Worm (Caenorhabditis elegans) whole organism, young adult: Measurements from ENCODE around the gene B0244.7.

Experiments
- B0019.2 ChIP-seq: fragments of 200-800 bp; sonication (Bioruptor generic); conservative IDR thresholded peaks from 2 replicates; pipeline ENCODE4 v1.3.6; 2022; ENCODE audit warnings: missing genetic modification reagents, missing genetic modification characterization, missing compliant biosample characterization
- C06A6.2 ChIP-seq: fragments of 200-800 bp; sonication (Bioruptor generic); conservative IDR thresholded peaks from 2 replicates; pipeline ENCODE4 v1.3.6; 2022; ENCODE audit warnings: missing genetic modification characterization, missing compliant biosample characterization
- D2030.7 ChIP-seq: fragments of 200-800 bp; sonication (Bioruptor generic); IDR thresholded peaks from 2 replicates; pipeline ENCODE4 v1.3.6; 2022; ENCODE audit warnings: missing genetic modification reagents, missing genetic modification characterization, missing compliant biosample characterization
- F10E7.11 ChIP-seq: sonication (generic microtip); optimal IDR thresholded peaks from 2 replicates; lab custom pipeline; 2017; ENCODE audit warnings: mild to moderate bottlenecking, missing genetic modification characterization, moderate library complexity, missing compliant biosample characterization
- F49E8.2 ChIP-seq: sonication (generic microtip); optimal IDR thresholded peaks from 3 replicates; lab custom pipeline; 2017; ENCODE audit warnings: missing genetic modification characterization, mild to moderate bottlenecking, missing compliant biosample characterization, antibody characterized with exemption, moderate library complexity; ENCODE audit not compliant: insufficient read depth
- F55B11.4 ChIP-seq: sonication (generic microtip); optimal IDR thresholded peaks from 2 replicates; lab custom pipeline; 2016; ENCODE audit warnings: missing compliant biosample characterization, missing genetic modification characterization, borderline replicate concordance; ENCODE audit not compliant: insufficient read depth
- F57A8.1 ChIP-seq: fragments of 200-800 bp; sonication (Bioruptor generic); optimal IDR thresholded peaks from 2 replicates; lab custom pipeline; 2018; ENCODE audit warnings: mild to moderate bottlenecking, missing genetic modification characterization, moderate library complexity, missing compliant biosample characterization
- F57C9.4 ChIP-seq: sonication (generic microtip); optimal IDR thresholded peaks from 2 replicates; lab custom pipeline; 2017; ENCODE audit warnings: mild to moderate bottlenecking, missing genetic modification characterization, missing compliant biosample characterization
- K12H6.12 ChIP-seq: fragments of 200-800 bp; sonication (Bioruptor generic); optimal IDR thresholded peaks from 2 replicates; lab custom pipeline; 2018; ENCODE audit warnings: mild to moderate bottlenecking, missing genetic modification characterization, missing compliant biosample characterization
- Y53G8AR.9 ChIP-seq: fragments of 200-800 bp; sonication (Bioruptor generic); conservative IDR thresholded peaks from 2 replicates; pipeline ENCODE4 v1.3.6; 2022; ENCODE audit warnings: missing genetic modification reagents, missing genetic modification characterization, missing compliant biosample characterization
- Y67H2A.10 ChIP-seq: fragments of 200-800 bp; sonication (Bioruptor generic); conservative IDR thresholded peaks from 2 replicates; pipeline ENCODE4 v1.3.6; 2022; ENCODE audit warnings: missing genetic modification reagents, missing genetic modification characterization, missing compliant biosample characterization
- ZK185.1 ChIP-seq: sonication (generic microtip); optimal IDR thresholded peaks from 2 replicates; lab custom pipeline; 2016; ENCODE audit warnings: mild to moderate bottlenecking, missing genetic modification characterization, missing compliant biosample characterization; ENCODE audit not compliant: poor library complexity, severe bottlenecking
- aptf-2 ChIP-seq: fragments of 200-800 bp; sonication (Bioruptor generic); conservative IDR thresholded peaks from 2 replicates; pipeline ENCODE4 v1.3.6; 2022; ENCODE audit warnings: missing genetic modification reagents, missing genetic modification characterization, missing compliant biosample characterization
- aptf-3 ChIP-seq: fragments of 200-800 bp; sonication (Bioruptor generic); IDR thresholded peaks from 2 replicates; pipeline ENCODE4 v1.3.6; 2022; ENCODE audit warnings: missing genetic modification characterization, missing compliant biosample characterization
- athp-1 ChIP-seq: sonication (generic microtip); optimal IDR thresholded peaks from 2 replicates; lab custom pipeline; 2017; ENCODE audit warnings: mild to moderate bottlenecking, missing genetic modification characterization, missing compliant biosample characterization
- attf-6 ChIP-seq: fragments of 200-800 bp; sonication (Bioruptor generic); IDR thresholded peaks from 2 replicates; pipeline ENCODE4 v1.3.6; 2022; ENCODE audit warnings: missing genetic modification reagents, missing genetic modification characterization, missing compliant biosample characterization
- bed-2 ChIP-seq: fragments of 200-800 bp; sonication (Bioruptor generic); IDR thresholded peaks from 2 replicates; pipeline ENCODE4 v1.3.6; 2022; ENCODE audit warnings: missing genetic modification reagents, missing genetic modification characterization, missing compliant biosample characterization
- ccch-3 ChIP-seq: fragments of 200-800 bp; sonication (Bioruptor generic); optimal IDR thresholded peaks from 2 replicates; lab custom pipeline; 2018; ENCODE audit warnings: mild to moderate bottlenecking, missing genetic modification characterization, missing compliant biosample characterization
- ceh-100 ChIP-seq: fragments of 200-800 bp; sonication (Bioruptor generic); IDR thresholded peaks from 2 replicates; pipeline ENCODE4 v1.3.6; 2022; ENCODE audit warnings: missing genetic modification reagents, missing genetic modification characterization, missing compliant biosample characterization
- ceh-58 ChIP-seq: fragments of 200-800 bp; sonication (Bioruptor generic); IDR thresholded peaks from 2 replicates; pipeline ENCODE4 v1.3.6; 2022; ENCODE audit warnings: missing genetic modification characterization, missing compliant biosample characterization
- ceh-91 ChIP-seq: fragments of 200-800 bp; sonication (Bioruptor generic); IDR thresholded peaks from 2 replicates; pipeline ENCODE4 v1.3.6; 2022; ENCODE audit warnings: missing genetic modification reagents, missing genetic modification characterization, missing compliant biosample characterization
- dox-1 ChIP-seq: fragments of 200-800 bp; sonication (Bioruptor generic); IDR thresholded peaks from 2 replicates; pipeline ENCODE4 v1.3.6; 2022; ENCODE audit warnings: missing genetic modification reagents, missing genetic modification characterization, missing compliant biosample characterization
- dpff-1 ChIP-seq: sonication (generic microtip); optimal IDR thresholded peaks from 2 replicates; lab custom pipeline; 2017; ENCODE audit warnings: mild to moderate bottlenecking, missing genetic modification characterization, missing compliant biosample characterization
- dpl-1 ChIP-seq: fragments of 150-350 bp; optimal IDR thresholded peaks from 2 replicates; lab custom pipeline; 2014; ENCODE audit warnings: missing biosample characterization, missing genetic modification reagents, missing genetic modification characterization
- egl-18 ChIP-seq: fragments of 200-800 bp; sonication (Bioruptor generic); IDR thresholded peaks from 2 replicates; pipeline ENCODE4 v1.3.6; 2022; ENCODE audit warnings: missing genetic modification reagents, missing genetic modification characterization, missing compliant biosample characterization
- egl-44 ChIP-seq: fragments of 200-800 bp; sonication (Bioruptor generic); IDR thresholded peaks from 2 replicates; pipeline ENCODE4 v1.3.6; 2022; ENCODE audit warnings: missing genetic modification reagents, missing genetic modification characterization, missing compliant biosample characterization
- ekl-4 ChIP-seq: fragments of 200-800 bp; sonication (Bioruptor generic); IDR thresholded peaks from 2 replicates; pipeline ENCODE4 v1.3.6; 2022; ENCODE audit warnings: missing genetic modification reagents, missing genetic modification characterization, missing compliant biosample characterization
- gei-17 ChIP-seq: fragments of 200-800 bp; sonication (Bioruptor generic); optimal IDR thresholded peaks from 2 replicates; lab custom pipeline; 2018; ENCODE audit warnings: mild to moderate bottlenecking, missing genetic modification characterization, missing compliant biosample characterization
- hlh-12 ChIP-seq: sonication (generic microtip); optimal IDR thresholded peaks from 2 replicates; lab custom pipeline; 2016; ENCODE audit warnings: missing genetic modification characterization, missing compliant biosample characterization
- hmg-20 ChIP-seq: fragments of 200-800 bp; sonication (Bioruptor generic); IDR thresholded peaks from 2 replicates; pipeline ENCODE4 v1.3.6; 2022; ENCODE audit warnings: missing genetic modification reagents, missing genetic modification characterization, missing compliant biosample characterization
- lag-1 ChIP-seq: fragments of 200-800 bp; sonication (Bioruptor generic); IDR thresholded peaks from 2 replicates; pipeline ENCODE4 v1.3.6; 2022; ENCODE audit warnings: missing genetic modification reagents, missing genetic modification characterization, missing compliant biosample characterization
- madf-3 ChIP-seq: fragments of 200-800 bp; sonication (Bioruptor generic); IDR thresholded peaks from 2 replicates; pipeline ENCODE4 v1.3.6; 2022; ENCODE audit warnings: missing genetic modification reagents, missing genetic modification characterization, missing compliant biosample characterization
- madf-6 ChIP-seq: fragments of 200-800 bp; sonication (Bioruptor generic); IDR thresholded peaks from 2 replicates; pipeline ENCODE4 v1.3.6; 2022; ENCODE audit warnings: missing genetic modification reagents, missing genetic modification characterization, missing compliant biosample characterization
- madf-8 ChIP-seq: fragments of 200-800 bp; sonication (Bioruptor generic); conservative IDR thresholded peaks from 2 replicates; pipeline ENCODE4 v1.3.6; 2022; ENCODE audit warnings: missing genetic modification reagents, missing genetic modification characterization, missing compliant biosample characterization
- mes-4 ChIP-seq: sonication (generic microtip); optimal IDR thresholded peaks from 2 replicates; lab custom pipeline; 2016; ENCODE audit warnings: missing genotype, missing genetic modification characterization, missing compliant biosample characterization
- nfya-1 ChIP-seq: sonication (generic microtip); optimal IDR thresholded peaks from 2 replicates; lab custom pipeline; 2017; ENCODE audit warnings: antibody characterized with exemption, missing compliant biosample characterization, missing genetic modification characterization, borderline replicate concordance; ENCODE audit not compliant: insufficient read depth
- nfyb-1 ChIP-seq: fragments of 200-800 bp; sonication (Bioruptor generic); IDR thresholded peaks from 2 replicates; pipeline ENCODE4 v1.3.6; 2022; ENCODE audit warnings: missing genetic modification reagents, missing genetic modification characterization, missing compliant biosample characterization
- nhr-179 ChIP-seq: sonication (generic microtip); optimal IDR thresholded peaks from 2 replicates; lab custom pipeline; 2016; ENCODE audit warnings: mild to moderate bottlenecking, missing genetic modification characterization, missing compliant biosample characterization
- nhr-27 ChIP-seq: fragments of 200-800 bp; sonication (Bioruptor generic); optimal IDR thresholded peaks from 2 replicates; lab custom pipeline; 2018; ENCODE audit warnings: mild to moderate bottlenecking, missing genetic modification characterization, moderate library complexity, missing compliant biosample characterization
- nhr-90 ChIP-seq: sonication (generic microtip); optimal IDR thresholded peaks from 2 replicates; lab custom pipeline; 2016; ENCODE audit warnings: missing genotype, mild to moderate bottlenecking, missing genetic modification characterization, missing compliant biosample characterization
- rec-8 ChIP-seq, 2 experiments: sonication (generic microtip); optimal IDR thresholded peaks; 2 replicates each; lab custom pipeline; 2016; ENCODE audit warnings: mild to moderate bottlenecking in 2 of 2, missing genetic modification characterization in 2 of 2, missing genetic modification reagents in 2 of 2, missing genotype in 2 of 2, missing biosample characterization in 1 of 2, missing compliant biosample characterization in 1 of 2, moderate library complexity in 1 of 2
- repo-1 ChIP-seq: sonication (generic microtip); optimal IDR thresholded peaks from 2 replicates; lab custom pipeline; 2017; ENCODE audit warnings: mild to moderate bottlenecking, missing genetic modification characterization, missing compliant biosample characterization
- rpc-1 ChIP-seq, 2 experiments: fragments of 150-350 bp in 1 of 2; sonication (generic microtip) in 1 of 2; optimal IDR thresholded peaks; 2 replicates each; lab custom pipeline; 2014 to 2018; ENCODE audit warnings: missing biosample characterization in 1 of 2, missing genetic modification characterization in 1 of 2, missing genetic modification reagents in 1 of 2, missing genotype in 1 of 2
- sdz-38 ChIP-seq: sonication (generic microtip); optimal IDR thresholded peaks from 2 replicates; lab custom pipeline; 2016; ENCODE audit warnings: missing genotype, missing genetic modification characterization, missing compliant biosample characterization
- snpc-1.3 ChIP-seq: sonication (generic microtip); optimal IDR thresholded peaks from 2 replicates; lab custom pipeline; 2017; ENCODE audit warnings: missing genetic modification characterization, mild to moderate bottlenecking, missing compliant biosample characterization, antibody characterized with exemption, moderate library complexity, missing genotype, missing genetic modification reagents; ENCODE audit not compliant: insufficient read depth
- somi-1 ChIP-seq: fragments of 200-800 bp; sonication (Bioruptor generic); optimal IDR thresholded peaks from 2 replicates; lab custom pipeline; 2018; ENCODE audit warnings: mild to moderate bottlenecking, missing genetic modification characterization, missing compliant biosample characterization
- tbp1 ChIP-seq: fragments of 200-800 bp; sonication (Bioruptor generic); optimal IDR thresholded peaks from 2 replicates; lab custom pipeline; 2018; ENCODE audit warnings: mild to moderate bottlenecking, missing genetic modification characterization, missing compliant biosample characterization
- zfh-2 ChIP-seq: fragments of 200-800 bp; sonication (Bioruptor generic); conservative IDR thresholded peaks from 2 replicates; pipeline ENCODE4 v1.3.6; 2022; ENCODE audit warnings: missing genetic modification reagents, missing genetic modification characterization, missing compliant biosample characterization
- zim-3 ChIP-seq: sonication (generic microtip); optimal IDR thresholded peaks from 2 replicates; lab custom pipeline; 2017; ENCODE audit warnings: mild to moderate bottlenecking, missing genetic modification characterization, moderate library complexity, missing compliant biosample characterization

Gene B0244.7

ce11 chrIII:5719832-5720194 is 11.5 kb upstream of the B0244.7 start:
- TF ChIP-seq Y53G8AR.9 (GFP tag; lab: Robert Waterston, UW) (no peak), snpc-1.3 (tag; lab: Kevin White, UChicago) (peak; percentile 40), tbp1 (GFP tag; lab: Kevin White, UChicago) (peak; percentile 29), sdz-38 (no peak), ceh-100 (no peak), ZK185.1 (tag; lab: Kevin White, UChicago) (no peak), mes-4 (no peak), F57A8.1 (GFP tag; lab: Kevin White, UChicago) (no peak), Y67H2A.10 (GFP tag; lab: Robert Waterston, UW) (no peak), nfya-1 (tag; lab: Kevin White, UChicago) (no peak), dox-1 (GFP tag; lab: Robert Waterston, UW) (no peak), repo-1 (tag; lab: Kevin White, UChicago) (no peak), aptf-3 (GFP tag; lab: Robert Waterston, UW) (no peak), aptf-2 (no peak), dpl-1 (GFP tag; lab: Kevin White, UChicago) (peak; percentile 78), bed-2 (GFP tag; lab: Robert Waterston, UW) (no peak), C06A6.2 (no peak), lag-1 (GFP tag; lab: Robert Waterston, UW) (no peak), F57C9.4 (no peak), ccch-3 (no peak), hlh-12 (no peak), F10E7.11 (tag; lab: Kevin White, UChicago) (no peak), madf-3 (0 out of 2 replicates have a peak, but pooled peaks have one; percentile 17), nhr-90 (tag; lab: Kevin White, UChicago) (no peak), somi-1 (GFP tag; lab: Kevin White, UChicago) (no peak), athp-1 (tag; lab: Kevin White, UChicago) (no peak), ceh-91 (peak; percentile 39; the same call in 1 of the 2 replicates), rpc-1 (optimal IDR thresholded peaks at IDR 0.05; lab: Kevin White, UChicago) (no peak), rpc-1 (tag; optimal IDR thresholded peaks at IDR 0.05; lab: Kevin White, UChicago) (no peak), rec-8 (tag; optimal IDR thresholded peaks at IDR 0.05; lab: Kevin White, UChicago) (no peak), nhr-27 (tag; lab: Kevin White, UChicago) (no peak), nfyb-1 (GFP tag; lab: Robert Waterston, UW) (no peak), egl-18 (GFP tag; lab: Robert Waterston, UW) (no peak), madf-6 (peak; percentile 87), B0019.2 (GFP tag; lab: Robert Waterston, UW) (no peak), F55B11.4 (tag; lab: Kevin White, UChicago) (no peak), nhr-179 (tag; lab: Kevin White, UChicago) (no peak), madf-8 (GFP tag; lab: Robert Waterston, UW) (peak; percentile 69), ekl-4 (GFP tag; lab: Robert Waterston, UW) (no peak), K12H6.12 (tag; lab: Kevin White, UChicago) (no peak), attf-6 (no peak), hmg-20 (GFP tag; lab: Robert Waterston, UW) (no peak), egl-44 (GFP tag; lab: Robert Waterston, UW) (no peak), dpff-1 (tag; lab: Kevin White, UChicago) (no peak), zfh-2 (GFP tag; lab: Robert Waterston, UW) (no peak), D2030.7 (peak; percentile 49; the same call in 1 of the 2 replicates), F49E8.2 (tag; lab: Kevin White, UChicago) (peak; percentile 40), gei-17 (GFP tag; lab: Kevin White, UChicago) (no peak), zim-3 (no peak), ceh-58 (GFP tag; lab: Robert Waterston, UW) (no peak)
